Worm (Caenorhabditis elegans): ENCODE measurements around the gene tni-3.
A peak's percentile ranks its signal among the peaks of the same experiment; 100 is the strongest.

Gene tni-3

DNA sequence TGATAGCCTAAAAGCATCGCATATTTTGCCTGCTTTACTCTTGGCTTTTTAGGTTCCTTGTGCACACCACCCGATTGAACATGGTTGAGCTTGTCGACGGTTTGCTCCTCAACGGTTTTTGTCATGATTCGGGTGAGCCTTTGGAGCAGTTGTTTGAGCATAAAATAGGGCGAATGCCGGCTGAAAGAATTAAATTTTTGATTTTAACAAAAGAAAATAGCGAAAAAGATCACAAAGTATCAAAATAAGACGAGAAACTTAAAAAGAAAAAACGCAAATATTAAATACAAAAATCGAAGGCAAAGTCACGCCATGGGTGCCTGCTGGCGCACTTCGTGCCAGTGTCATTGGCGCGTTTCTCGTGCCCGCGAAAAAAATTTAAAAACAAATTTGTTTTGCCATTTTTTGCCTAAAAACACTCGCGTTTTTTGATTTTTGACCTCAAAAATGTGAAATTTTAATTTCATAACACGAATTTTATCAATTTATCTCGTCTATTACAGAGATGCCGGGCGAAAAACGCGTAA lies 40.0 kb downstream of the tni-3 start, which contains the start of the genes ctps-1 and pus-1 (continued):
- TF ChIP-seq mel-28 (tag; optimal IDR thresholded peaks at IDR 0.05; ENCODE audit: borderline replicate concordance) (no peak), nfya-1 (tag; optimal IDR thresholded peaks at IDR 0.05; ENCODE audit: borderline replicate concordance, insufficient read depth) (no peak), nfyb-1 (GFP tag; IDR thresholded peaks at IDR 0.05) (0 out of 2 replicates have a peak, but pooled peaks have one; percentile 40), rpc-1 (optimal IDR thresholded peaks at IDR 0.05) (no peak), rpc-1 (tag; optimal IDR thresholded peaks at IDR 0.05) (no peak), lsl-1 (GFP tag; optimal IDR thresholded peaks at IDR 0.05) (peak; percentile 68), K12H6.12 (tag; optimal IDR thresholded peaks at IDR 0.05) (no peak), somi-1 (GFP tag; optimal IDR thresholded peaks at IDR 0.05) (no peak), snpc-1.1 (tag; optimal IDR thresholded peaks at IDR 0.05; ENCODE audit: insufficient read depth) (peak; percentile 63), bed-1 (GFP tag; IDR thresholded peaks at IDR 0.05) (no peak), mxl-1 (tag; optimal IDR thresholded peaks at IDR 0.05) (no peak), F23B12.7 (tag; optimal IDR thresholded peaks at IDR 0.05; ENCODE audit: insufficient read depth) (no peak), ztf-22 (GFP tag; optimal IDR thresholded peaks at IDR 0.05) (no peak), nhr-120 (GFP tag; IDR thresholded peaks at IDR 0.05) (no peak), xnd-1 (tag; optimal IDR thresholded peaks at IDR 0.05) (peak; percentile 70), nhr-179 (tag; optimal IDR thresholded peaks at IDR 0.05) (no peak), C06A6.2 (GFP tag; conservative IDR thresholded peaks at IDR 0.05) (no peak), hmg-20 (GFP tag; IDR thresholded peaks at IDR 0.05) (peak; percentile 45; the same call in 1 of the 2 replicates), egrh-3 (GFP tag; IDR thresholded peaks at IDR 0.05) (no peak), mes-4 (tag; optimal IDR thresholded peaks at IDR 0.05) (no peak), snpc-3.4 (tag; optimal IDR thresholded peaks at IDR 0.05) (peak; percentile 72), ceh-79 (tag; optimal IDR thresholded peaks at IDR 0.05) (no peak), F22D6.2 (tag; optimal IDR thresholded peaks at IDR 0.05) (no peak), ztf-28 (GFP tag; IDR thresholded peaks at IDR 0.05) (no peak), madf-6 (GFP tag; IDR thresholded peaks at IDR 0.05) (peak; percentile 90), ccch-3 (GFP tag; optimal IDR thresholded peaks at IDR 0.05) (no peak), fkh-3 (tag; optimal IDR thresholded peaks at IDR 0.05) (no peak), mcd-1 (GFP tag; IDR thresholded peaks at IDR 0.05) (peak; percentile 77), D2030.7 (GFP tag; IDR thresholded peaks at IDR 0.05) (peak; percentile 72), ceh-58 (GFP tag; IDR thresholded peaks at IDR 0.05) (no peak), let-526 (GFP tag; IDR thresholded peaks at IDR 0.05) (no peak), Y56A3A.18 (GFP tag; IDR thresholded peaks at IDR 0.05) (no peak), lin-54 (GFP tag; optimal IDR thresholded peaks at IDR 0.05) (peak; percentile 77), sptf-2 (GFP tag; optimal IDR thresholded peaks at IDR 0.05) (no peak)

DNA sequence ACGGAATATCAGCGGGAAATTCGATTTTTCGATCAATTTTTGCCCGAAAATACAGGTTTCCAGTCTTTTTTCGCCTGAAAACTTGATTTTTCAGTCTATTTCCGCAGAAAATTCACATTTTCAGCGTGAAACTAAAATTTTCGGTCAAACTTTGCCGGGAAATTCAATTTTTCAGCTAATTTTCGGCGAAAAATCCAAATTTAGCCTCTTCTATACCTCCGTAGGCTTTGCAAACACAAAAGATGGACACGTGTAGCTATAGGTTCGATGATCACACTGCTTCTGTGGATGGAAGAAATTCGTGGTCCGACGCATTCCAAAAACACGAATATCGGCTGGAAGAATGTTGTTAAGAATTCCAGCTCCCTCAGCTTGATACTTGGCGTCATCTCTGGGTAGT lies 40.8 kb downstream of the tni-3 start:
- TF ChIP-seq B0336.3 (GFP tag; IDR thresholded peaks at IDR 0.05) (no peak), snpc-3.4 (tag; optimal IDR thresholded peaks at IDR 0.05) (no peak), atf-7 (tag; optimal IDR thresholded peaks at IDR 0.05) (no peak), hlh-12 (tag; optimal IDR thresholded peaks at IDR 0.05) (no peak), B0035.1 (tag; optimal IDR thresholded peaks at IDR 0.05) (no peak), sptf-2 (GFP tag; optimal IDR thresholded peaks at IDR 0.05) (no peak)

DNA sequence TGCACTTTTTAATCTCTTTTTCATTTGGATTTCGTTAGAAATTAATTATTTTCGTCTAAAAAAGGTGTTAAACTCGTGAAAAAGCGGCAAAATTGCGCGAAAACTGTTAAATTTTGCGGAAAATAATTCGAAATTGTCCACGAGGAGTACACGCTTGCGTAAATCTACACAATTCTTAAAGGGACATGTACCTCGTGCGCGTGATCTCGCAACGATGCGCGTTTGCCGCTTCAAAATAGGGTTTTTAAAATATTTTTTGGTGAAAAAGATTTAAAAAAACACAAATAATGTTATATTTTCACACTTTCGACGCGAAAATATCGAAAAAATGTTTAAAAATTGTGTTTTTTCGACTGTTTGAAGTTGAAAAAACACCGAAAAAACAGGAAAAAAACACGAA lies 41.6 kb downstream of the tni-3 start:
- no peak for TF ChIP-seq akir-1 (GFP tag; optimal IDR thresholded peaks at IDR 0.05)
- TF ChIP-seq efl-1 (GFP tag; optimal IDR thresholded peaks at IDR 0.05), result peak; percentile 59
- no peak for TF ChIP-seq T26A5.8 (tag; optimal IDR thresholded peaks at IDR 0.05)
- peak; percentile 17 for TF ChIP-seq tbp1 (GFP tag; optimal IDR thresholded peaks at IDR 0.05)
- TF ChIP-seq madf-6 (GFP tag; IDR thresholded peaks at IDR 0.05), result peak; percentile 48; the same call in 1 of the 2 replicates
- TF ChIP-seq ceh-79 (tag; optimal IDR thresholded peaks at IDR 0.05), result no peak
- TF ChIP-seq F23B12.7 (tag; optimal IDR thresholded peaks at IDR 0.05; ENCODE audit: insufficient read depth), result no peak
- TF ChIP-seq fkh-3 (tag; optimal IDR thresholded peaks at IDR 0.05), result no peak
- no peak for TF ChIP-seq nfya-1 (tag; optimal IDR thresholded peaks at IDR 0.05; ENCODE audit: borderline replicate concordance, insufficient read depth)
- TF ChIP-seq Y56A3A.18 (GFP tag; IDR thresholded peaks at IDR 0.05), result no peak
- no peak for TF ChIP-seq repo-1 (tag; optimal IDR thresholded peaks at IDR 0.05)
- TF ChIP-seq F10E7.11 (tag; optimal IDR thresholded peaks at IDR 0.05), result no peak
- peak; percentile 32 for TF ChIP-seq lin-54 (GFP tag; optimal IDR thresholded peaks at IDR 0.05)
- no peak for TF ChIP-seq dox-1 (GFP tag; IDR thresholded peaks at IDR 0.05)
- TF ChIP-seq athp-1 (tag; optimal IDR thresholded peaks at IDR 0.05), result no peak
- TF ChIP-seq B0261.1 (tag; optimal IDR thresholded peaks at IDR 0.05), result no peak
- no peak for TF ChIP-seq rpc-1 (optimal IDR thresholded peaks at IDR 0.05)
- TF ChIP-seq rpc-1 (tag; optimal IDR thresholded peaks at IDR 0.05), result no peak
